Fruit fly (Drosophila melanogaster): Measurements from ENCODE around the gene Mpi.

DNA sequence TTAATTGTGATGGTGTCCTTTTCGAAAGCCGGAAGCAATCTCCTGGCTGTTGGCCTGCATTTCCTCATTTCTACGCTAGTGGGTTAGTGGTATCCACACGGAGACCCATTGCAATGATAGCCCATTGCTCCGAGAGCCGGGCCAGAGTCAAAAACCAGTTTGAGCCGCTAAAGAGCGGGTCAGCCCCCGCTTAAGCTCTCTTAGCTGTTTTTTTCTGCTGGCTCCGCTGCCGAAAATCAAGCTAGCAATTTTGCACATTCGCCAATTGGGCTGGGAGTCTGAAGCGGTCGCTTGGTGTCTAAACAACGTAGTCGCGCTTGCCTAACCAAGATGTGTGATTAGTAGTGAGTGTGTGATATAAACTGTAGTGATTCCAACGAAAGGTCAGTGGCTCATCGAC is 20.3 kb downstream of the Mpi start, which contains the start of gene CG12947:
- TF ChIP-seq CG8478 (optimal IDR thresholded peaks at IDR 0.05) = no peak
- no peak for TF ChIP-seq CTCF (optimal IDR thresholded peaks at IDR 0.05)

All from S2 (cell line).